Worm (Caenorhabditis elegans) whole organism, midembryonic: ENCODE measurements around the gene fbxa-164.

Source experiments
- T22C8.4 ChIP-seq: fragments of 200-800 bp; sonication (Bioruptor generic); IDR thresholded peaks from 2 replicates; pipeline ENCODE4 v1.3.6; 2022; ENCODE audit warnings: missing genetic modification characterization, missing compliant biosample characterization
- flt-1 ChIP-seq: fragments of 200-800 bp; sonication (Bioruptor generic); IDR thresholded peaks from 2 replicates; pipeline ENCODE4 v1.3.6; 2022; ENCODE audit warnings: missing genetic modification characterization, missing compliant biosample characterization
- med-1 ChIP-seq: sonication (generic microtip); optimal IDR thresholded peaks from 2 replicates; lab custom pipeline; 2017; ENCODE audit warnings: missing genetic modification characterization, mild to moderate bottlenecking, missing compliant biosample characterization, antibody characterized with exemption, missing genetic modification reagents; ENCODE audit not compliant: insufficient read depth
- ref-1 ChIP-seq: fragments of 200-800 bp; sonication (Bioruptor generic); conservative IDR thresholded peaks from 2 replicates; pipeline ENCODE4 v1.3.6; 2022; ENCODE audit warnings: missing genetic modification reagents, missing genetic modification characterization, missing compliant biosample characterization

DNA sequence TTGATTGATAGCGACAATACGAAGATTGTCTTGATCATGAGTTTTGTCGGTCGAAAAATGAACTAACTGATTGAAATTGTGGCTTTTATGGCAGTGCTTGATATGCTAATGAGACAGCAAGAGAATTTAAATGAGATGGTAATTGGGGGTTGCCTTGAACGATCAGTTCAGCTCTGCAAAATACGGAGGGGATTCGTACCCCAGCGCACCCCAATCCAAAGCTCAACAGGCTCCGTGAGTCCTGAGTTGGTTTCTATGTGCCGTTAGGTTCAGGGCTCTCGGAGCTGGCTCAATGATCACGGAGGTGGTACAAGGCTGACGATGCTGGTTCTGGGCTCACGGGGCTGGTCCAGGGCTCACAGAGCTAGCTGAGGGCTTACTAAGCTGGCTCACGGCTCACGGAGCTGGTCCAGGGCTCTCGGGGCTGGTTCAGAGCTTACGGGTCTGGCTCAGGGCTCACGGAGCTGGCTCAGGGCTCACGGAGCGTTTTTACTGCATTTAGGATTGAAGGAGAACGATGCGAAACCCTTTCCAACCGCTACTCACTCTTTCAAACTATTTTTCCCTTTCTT is 31.0 kb upstream of the fbxa-164 start, which contains the start of gene ZC204.6:
- TF ChIP-seq flt-1 (GFP tag; lab: Robert Waterston, UW): no peak
- TF ChIP-seq T22C8.4 (GFP tag; lab: Robert Waterston, UW): no peak
- no peak for TF ChIP-seq ref-1 (GFP tag; lab: Robert Waterston, UW)
- TF ChIP-seq med-1 (GFP tag; lab: Kevin White, UChicago): no peak
